Worm (Caenorhabditis elegans) whole organism, early embryonic: ENCODE results near the gene T21C9.13.

Experiments
- B0310.2 ChIP-seq: sonication (generic microtip); optimal IDR thresholded peaks from 2 replicates; lab custom pipeline; 2016; ENCODE audit warnings: mild to moderate bottlenecking, missing genetic modification characterization, missing compliant biosample characterization
- F13C5.2 ChIP-seq: sonication (generic microtip); optimal IDR thresholded peaks from 2 replicates; lab custom pipeline; 2017; ENCODE audit warnings: mild to moderate bottlenecking, missing genetic modification characterization, inconsistent platforms, missing compliant biosample characterization
- aly-1 ChIP-seq: sonication (generic microtip); optimal IDR thresholded peaks from 2 replicates; lab custom pipeline; 2016; ENCODE audit warnings: missing genetic modification characterization, missing compliant biosample characterization
- ama-1 ChIP-seq: fragments of 150-350 bp; optimal IDR thresholded peaks from 2 replicates; lab custom pipeline; 2014
- ceh-13 ChIP-seq: fragments of 200-800 bp; sonication (Bioruptor generic); optimal IDR thresholded peaks from 2 replicates; lab custom pipeline; 2018; ENCODE audit warnings: mild to moderate bottlenecking, missing genetic modification characterization, missing compliant biosample characterization
- ceh-36 ChIP-seq: sonication (generic microtip); optimal IDR thresholded peaks from 2 replicates; lab custom pipeline; 2016; ENCODE audit warnings: missing genetic modification characterization, inconsistent platforms, missing compliant biosample characterization
- ets-7 ChIP-seq: sonication (generic microtip); optimal IDR thresholded peaks from 2 replicates; lab custom pipeline; 2016; ENCODE audit warnings: missing genotype, missing genetic modification characterization, missing compliant biosample characterization
- flt-1 ChIP-seq: fragments of 200-800 bp; sonication (Bioruptor generic); IDR thresholded peaks from 2 replicates; pipeline ENCODE4 v1.3.6; 2022; ENCODE audit warnings: missing genetic modification characterization, missing compliant biosample characterization
- hmbx-1 ChIP-seq: sonication (generic microtip); optimal IDR thresholded peaks from 2 replicates; lab custom pipeline; 2016; ENCODE audit warnings: mild to moderate bottlenecking, missing genetic modification characterization, missing compliant biosample characterization
- hmg-4 ChIP-seq: fragments of 200-800 bp; sonication (Bioruptor generic); optimal IDR thresholded peaks from 2 replicates; lab custom pipeline; 2018; ENCODE audit warnings: mild to moderate bottlenecking, missing genetic modification characterization, missing compliant biosample characterization
- hnd-1 ChIP-seq: sonication (generic microtip); optimal IDR thresholded peaks from 2 replicates; lab custom pipeline; 2016; ENCODE audit warnings: missing genetic modification characterization, missing compliant biosample characterization
- pes-1 ChIP-seq: fragments of 200-800 bp; sonication (Bioruptor generic); IDR thresholded peaks from 2 replicates; pipeline ENCODE4 v1.3.6; 2022; ENCODE audit warnings: missing genetic modification reagents, missing genetic modification characterization, missing compliant biosample characterization
- scrt-1 ChIP-seq: fragments of 200-800 bp; sonication (Bioruptor generic); IDR thresholded peaks from 2 replicates; pipeline ENCODE4 v1.3.6; 2022; ENCODE audit warnings: missing genetic modification characterization, missing compliant biosample characterization
- sea-1 ChIP-seq: fragments of 200-800 bp; sonication (Bioruptor generic); conservative IDR thresholded peaks from 2 replicates; pipeline ENCODE4 v1.3.6; 2022; ENCODE audit warnings: missing genetic modification characterization, missing compliant biosample characterization
- tbx-11 ChIP-seq: fragments of 200-800 bp; sonication (Bioruptor generic); IDR thresholded peaks from 2 replicates; pipeline ENCODE4 v1.3.6; 2022; ENCODE audit warnings: missing genetic modification characterization, missing compliant biosample characterization
- tbx-37 ChIP-seq: fragments of 200-800 bp; sonication (Bioruptor generic); conservative IDR thresholded peaks from 2 replicates; pipeline ENCODE4 v1.3.6; 2022; ENCODE audit warnings: missing genetic modification reagents, missing genetic modification characterization, missing compliant biosample characterization
- tra-4 ChIP-seq: sonication (generic microtip); optimal IDR thresholded peaks from 2 replicates; lab custom pipeline; 2017; ENCODE audit warnings: missing genetic modification characterization, missing compliant biosample characterization

The T21C9.13 gene

ce11 chrV:10572614-10573013 is 24.5 kb upstream of the T21C9.13 start, which contains the start of gene del-6:
Gene del-6 (plus strand): TSS chrV:10572914.
- TF ChIP-seq F13C5.2 (no peak), tra-4 (tag; lab: Kevin White, UChicago) (no peak), ama-1 (lab: Kevin White, UChicago) (no peak), flt-1 (GFP tag; lab: Robert Waterston, UW) (no peak), B0310.2 (no peak), sea-1 (no peak), hmbx-1 (tag; lab: Kevin White, UChicago) (no peak)

ce11 chrV:10574197-10574596 is 22.9 kb upstream of the T21C9.13 start:
- no peak for TF ChIP-seq tbx-11 (GFP tag; lab: Robert Waterston, UW)
- no peak for TF ChIP-seq flt-1 (GFP tag; lab: Robert Waterston, UW)
- no peak for TF ChIP-seq B0310.2
- TF ChIP-seq hmbx-1 (tag; lab: Kevin White, UChicago): no peak
- TF ChIP-seq tbx-37 (GFP tag; lab: Robert Waterston, UW): no peak
- TF ChIP-seq scrt-1 (GFP tag; lab: Robert Waterston, UW): no peak
- TF ChIP-seq pes-1 (GFP tag; lab: Robert Waterston, UW): no peak
- no peak for TF ChIP-seq hmg-4 (GFP tag; lab: Kevin White, UChicago)
- no peak for TF ChIP-seq ama-1 (lab: Kevin White, UChicago)
- no peak for TF ChIP-seq aly-1 (tag; lab: Kevin White, UChicago)
- TF ChIP-seq ceh-36 (tag; lab: Kevin White, UChicago): no peak
- TF ChIP-seq hnd-1 (tag; lab: Kevin White, UChicago): no peak
- TF ChIP-seq ceh-13 (GFP tag; lab: Kevin White, UChicago): no peak

- TF ChIP-seq pes-1 (GFP tag; lab: Robert Waterston, UW) (no peak), flt-1 (GFP tag; lab: Robert Waterston, UW) (no peak), ets-7 (tag; lab: Kevin White, UChicago) (no peak), F13C5.2 (no peak), aly-1 (tag; lab: Kevin White, UChicago) (no peak), hnd-1 (tag; lab: Kevin White, UChicago) (no peak), tra-4 (tag; lab: Kevin White, UChicago) (no peak), ceh-36 (tag; lab: Kevin White, UChicago) (no peak), B0310.2 (no peak), tbx-37 (GFP tag; lab: Robert Waterston, UW) (no peak), ceh-13 (GFP tag; lab: Kevin White, UChicago) (no peak), hmg-4 (GFP tag; lab: Kevin White, UChicago) (no peak), sea-1 (no peak), ama-1 (lab: Kevin White, UChicago) (no peak), hmbx-1 (tag; lab: Kevin White, UChicago) (no peak), scrt-1 (GFP tag; lab: Robert Waterston, UW) (no peak), tbx-11 (GFP tag; lab: Robert Waterston, UW) (no peak)
Observed at ce11 chrV:10576319-10576718, 20.7 kb upstream of the T21C9.13 start, which contains the start of gene vps-54. Gene vps-54 (minus strand): TSS chrV:10576419.

- TF ChIP-seq hmbx-1 (tag; lab: Kevin White, UChicago) (no peak), F13C5.2 (no peak), ama-1 (lab: Kevin White, UChicago) (no peak), scrt-1 (GFP tag; lab: Robert Waterston, UW) (no peak), B0310.2 (no peak), sea-1 (no peak), hnd-1 (tag; lab: Kevin White, UChicago) (no peak)
Observed at ce11 chrV:10578226-10578625, 18.8 kb upstream of the T21C9.13 start, which contains the start of gene mics-1. Gene mics-1 (minus strand): TSS chrV:10578326.

ce11 chrV:10578938-10579337 is 18.1 kb upstream of the T21C9.13 start, which contains the start of the genes erh-1 and lpd-9:
Gene erh-1 (minus strand): TSS chrV:10579141.
Gene lpd-9 (plus strand): TSS chrV:10579305.
- 0 out of 2 replicates have a peak, but pooled peaks have one; percentile 31 for TF ChIP-seq tbx-37 (GFP tag; lab: Robert Waterston, UW)
- peak; percentile 54 for TF ChIP-seq F13C5.2
- TF ChIP-seq scrt-1 (GFP tag; lab: Robert Waterston, UW): no peak
- TF ChIP-seq ceh-36 (tag; lab: Kevin White, UChicago): no peak
- TF ChIP-seq hmg-4 (GFP tag; lab: Kevin White, UChicago): no peak
- TF ChIP-seq tbx-11 (GFP tag; lab: Robert Waterston, UW): no peak
- TF ChIP-seq B0310.2: no peak
- no peak for TF ChIP-seq ceh-13 (GFP tag; lab: Kevin White, UChicago)
- TF ChIP-seq hnd-1 (tag; lab: Kevin White, UChicago): no peak

ce11 chrV:10580638-10581037 is 16.4 kb upstream of the T21C9.13 start:
- no peak for TF ChIP-seq hmbx-1 (tag; lab: Kevin White, UChicago)
- no peak for TF ChIP-seq tbx-37 (GFP tag; lab: Robert Waterston, UW)
- TF ChIP-seq pes-1 (GFP tag; lab: Robert Waterston, UW): no peak
- no peak for TF ChIP-seq scrt-1 (GFP tag; lab: Robert Waterston, UW)
- no peak for TF ChIP-seq ceh-36 (tag; lab: Kevin White, UChicago)

- TF ChIP-seq tbx-11 (GFP tag; lab: Robert Waterston, UW) (no peak), hmg-4 (GFP tag; lab: Kevin White, UChicago) (no peak), tbx-37 (GFP tag; lab: Robert Waterston, UW) (no peak), hnd-1 (tag; lab: Kevin White, UChicago) (no peak), ceh-13 (GFP tag; lab: Kevin White, UChicago) (no peak), ama-1 (lab: Kevin White, UChicago) (no peak), flt-1 (GFP tag; lab: Robert Waterston, UW) (no peak), ets-7 (tag; lab: Kevin White, UChicago) (no peak), pes-1 (GFP tag; lab: Robert Waterston, UW) (no peak), ceh-36 (tag; lab: Kevin White, UChicago) (no peak), hmbx-1 (tag; lab: Kevin White, UChicago) (no peak), scrt-1 (GFP tag; lab: Robert Waterston, UW) (no peak), tra-4 (tag; lab: Kevin White, UChicago) (no peak), aly-1 (tag; lab: Kevin White, UChicago) (no peak), B0310.2 (no peak), F13C5.2 (no peak), sea-1 (no peak)
Observed at ce11 chrV:10581837-10582300, 15.2 kb upstream of the T21C9.13 start, which contains the start of gene T21C9.6. Gene T21C9.6 (plus strand): TSS chrV:10581887.
